Fruit fly (Drosophila melanogaster) whole organism, embryonic: Measurements from ENCODE around the gene CG4456.

Experiments used
- Bdp1 ChIP-seq: fragments of 200-800 bp; sonication (Bioruptor generic); optimal IDR thresholded peaks from 3 replicates; lab custom pipeline; 2016; ENCODE audit warnings: missing biosample characterization, missing genetic modification characterization
- CG11085 ChIP-seq: fragments of 200-800 bp; sonication (Bioruptor generic); IDR thresholded peaks from 2 replicates; pipeline ENCODE4 v1.3.6; 2022; ENCODE audit warnings: missing biosample characterization, missing genetic modification characterization
- CG11456 ChIP-seq: fragments of 200-800 bp; sonication (Bioruptor generic); IDR thresholded peaks from 3 replicates; pipeline ENCODE4 v1.3.6; 2022; ENCODE audit warnings: missing biosample characterization, missing genetic modification characterization
- CG11504 ChIP-seq: fragments of 200-800 bp; sonication (Bioruptor generic); optimal IDR thresholded peaks from 3 replicates; lab custom pipeline; 2019; ENCODE audit warnings: missing biosample characterization, mild to moderate bottlenecking, missing genetic modification characterization, moderate library complexity
- CG1233 ChIP-seq: fragments of 200-800 bp; sonication (Bioruptor generic); optimal IDR thresholded peaks from 4 replicates; lab custom pipeline; 2018; ENCODE audit warnings: missing biosample characterization, mild to moderate bottlenecking, missing genetic modification characterization
- CG12659 ChIP-seq: fragments of 200-800 bp; sonication (Bioruptor generic); optimal IDR thresholded peaks from 3 replicates; lab custom pipeline; 2017; ENCODE audit warnings: mild to moderate bottlenecking, missing biosample characterization, missing genetic modification reagents, missing genetic modification characterization
- CG14667 ChIP-seq: fragments of 200-800 bp; sonication (Bioruptor generic); IDR thresholded peaks from 2 replicates; pipeline ENCODE4 v1.3.6; 2022; ENCODE audit warnings: missing biosample characterization, missing genetic modification characterization
- CG14710 ChIP-seq: fragments of 200-800 bp; sonication (Bioruptor generic); optimal IDR thresholded peaks from 3 replicates; lab custom pipeline; 2019; ENCODE audit warnings: missing biosample characterization, mild to moderate bottlenecking, missing genetic modification characterization, moderate library complexity
- CG1603 ChIP-seq: fragments of 200-800 bp; sonication (Bioruptor generic); optimal IDR thresholded peaks from 2 replicates; lab custom pipeline; 2019; ENCODE audit warnings: missing biosample characterization, mild to moderate bottlenecking, missing genetic modification characterization, moderate library complexity
- CG17912 ChIP-seq: fragments of 200-800 bp; sonication (Bioruptor generic); optimal IDR thresholded peaks from 2 replicates; lab custom pipeline; 2018; ENCODE audit warnings: missing biosample characterization, mild to moderate bottlenecking, missing genetic modification characterization
- CG2678 ChIP-seq: fragments of 200-800 bp; sonication (Bioruptor generic); optimal IDR thresholded peaks from 3 replicates; lab custom pipeline; 2019; ENCODE audit warnings: missing biosample characterization, mild to moderate bottlenecking, missing genetic modification characterization, moderate library complexity
- CG4360 ChIP-seq: fragments of 200-800 bp; sonication (Bioruptor generic); IDR thresholded peaks from 2 replicates; pipeline ENCODE4 v1.3.6; 2022; ENCODE audit warnings: missing biosample characterization, missing genetic modification characterization
- CG4617 ChIP-seq: fragments of 200-800 bp; sonication (Bioruptor generic); optimal IDR thresholded peaks from 3 replicates; lab custom pipeline; 2016; ENCODE audit warnings: missing biosample characterization, missing genetic modification characterization, borderline replicate concordance
- CG4707 ChIP-seq: fragments of 200-800 bp; sonication (Bioruptor generic); optimal IDR thresholded peaks from 2 replicates; lab custom pipeline; 2018; ENCODE audit warnings: missing biosample characterization, mild to moderate bottlenecking, missing genetic modification characterization, moderate library complexity
- CG4820 ChIP-seq: fragments of 200-800 bp; sonication (Bioruptor generic); optimal IDR thresholded peaks from 3 replicates; lab custom pipeline; 2016; ENCODE audit warnings: missing biosample characterization, missing genetic modification characterization
- CG5245 ChIP-seq: fragments of 200-800 bp; sonication (Bioruptor generic); optimal IDR thresholded peaks from 3 replicates; lab custom pipeline; 2016; ENCODE audit warnings: missing biosample characterization, missing genetic modification characterization
- CG6791 ChIP-seq: fragments of 200-800 bp; sonication (Bioruptor generic); IDR thresholded peaks from 3 replicates; pipeline ENCODE4 v1.3.6; 2022; ENCODE audit warnings: missing biosample characterization, missing genetic modification characterization; ENCODE audit not compliant: partially characterized antibody
- CG6813 ChIP-seq: fragments of 200-800 bp; sonication (Bioruptor generic); optimal IDR thresholded peaks from 2 replicates; lab custom pipeline; 2017; ENCODE audit warnings: missing biosample characterization, missing genetic modification characterization, mild to moderate bottlenecking, moderate library complexity, missing genetic modification reagents
- Dip3 ChIP-seq: fragments of 200-800 bp; sonication (Bioruptor generic); optimal IDR thresholded peaks from 3 replicates; lab custom pipeline; 2016; ENCODE audit warnings: missing biosample characterization, missing genetic modification characterization
- Dref ChIP-seq: fragments of 200-800 bp; sonication (Bioruptor generic); IDR thresholded peaks from 2 replicates; pipeline ENCODE4 v1.3.6; 2022; ENCODE audit warnings: missing biosample characterization, missing genetic modification characterization
- Fer1 ChIP-seq: fragments of 200-800 bp; sonication (Bioruptor generic); optimal IDR thresholded peaks from 2 replicates; lab custom pipeline; 2017; ENCODE audit warnings: missing biosample characterization, mild to moderate bottlenecking, missing genetic modification characterization
- NC2α ChIP-seq: fragments of 200-800 bp; sonication (Bioruptor generic); optimal IDR thresholded peaks from 2 replicates; lab custom pipeline; 2016; ENCODE audit warnings: missing biosample characterization, missing genetic modification characterization
- NK7.1 ChIP-seq: fragments of 200-800 bp; sonication (Bioruptor generic); optimal IDR thresholded peaks from 3 replicates; lab custom pipeline; 2016; ENCODE audit warnings: missing biosample characterization, missing genetic modification characterization
- Nf-YC ChIP-seq: fragments of 200-800 bp; optimal IDR thresholded peaks from 3 replicates; lab custom pipeline; 2019; ENCODE audit warnings: missing biosample characterization, mild to moderate bottlenecking, missing genetic modification characterization, moderate library complexity
- NfI ChIP-seq: fragments of 200-800 bp; sonication (Bioruptor generic); optimal IDR thresholded peaks from 3 replicates; lab custom pipeline; 2018; ENCODE audit warnings: missing biosample characterization, mild to moderate bottlenecking, missing genetic modification characterization, moderate library complexity
- Pdp1 ChIP-seq, 2 experiments: fragments of 200-800 bp; sonication (Bioruptor generic); optimal IDR thresholded peaks; 3 replicates each; lab custom pipeline; 2016; ENCODE audit warnings: missing biosample characterization in 2 of 2, missing genetic modification characterization in 2 of 2, mild to moderate bottlenecking in 1 of 2, moderate library complexity in 1 of 2
- Scr ChIP-seq: fragments of 200-800 bp; sonication (Bioruptor generic); IDR thresholded peaks from 2 replicates; pipeline ENCODE4 v1.3.6; 2022; ENCODE audit warnings: missing biosample characterization, missing genetic modification characterization; ENCODE audit not compliant: partially characterized antibody
- Taf1 ChIP-seq: fragments of 200-800 bp; sonication (Bioruptor generic); IDR thresholded peaks from 2 replicates; pipeline ENCODE4 v1.3.6; 2022; ENCODE audit warnings: missing biosample characterization, missing genetic modification characterization
- bsh ChIP-seq, 2 experiments: fragments of 200-800 bp; sonication (Bioruptor generic); optimal IDR thresholded peaks; 2 replicates each; lab custom pipeline; 2017 to 2018; ENCODE audit warnings: mild to moderate bottlenecking in 2 of 2, missing biosample characterization in 2 of 2, missing genetic modification characterization in 2 of 2, moderate library complexity in 1 of 2
- cg ChIP-seq: fragments of 200-800 bp; sonication (Bioruptor generic); optimal IDR thresholded peaks from 3 replicates; lab custom pipeline; 2019; ENCODE audit warnings: missing biosample characterization, mild to moderate bottlenecking, missing genetic modification characterization, moderate library complexity
- chn ChIP-seq: fragments of 200-800 bp; sonication (Bioruptor generic); optimal IDR thresholded peaks from 2 replicates; lab custom pipeline; 2016; ENCODE audit warnings: missing biosample characterization, missing genetic modification characterization
- ci ChIP-seq: fragments of 200-800 bp; sonication (Bioruptor generic); IDR thresholded peaks from 3 replicates; pipeline ENCODE4 v1.3.6; 2022; ENCODE audit warnings: missing biosample characterization, missing genetic modification characterization
- cwo ChIP-seq: fragments of 200-800 bp; sonication (Bioruptor generic); optimal IDR thresholded peaks from 3 replicates; lab custom pipeline; 2017; ENCODE audit warnings: missing biosample characterization, missing genetic modification characterization, mild to moderate bottlenecking, moderate library complexity, missing genetic modification reagents
- dimm ChIP-seq: fragments of 200-800 bp; sonication (Bioruptor generic); IDR thresholded peaks from 2 replicates; pipeline ENCODE4 v1.3.6; 2022; ENCODE audit warnings: missing biosample characterization, missing genetic modification characterization
- disco-r ChIP-seq: fragments of 200-800 bp; sonication (Bioruptor generic); optimal IDR thresholded peaks from 2 replicates; lab custom pipeline; 2016; ENCODE audit warnings: missing biosample characterization, missing genetic modification characterization
- gt ChIP-seq: fragments of 200-800 bp; sonication (Bioruptor generic); IDR thresholded peaks from 2 replicates; pipeline ENCODE4 v1.3.6; 2022; ENCODE audit warnings: missing biosample characterization, missing genetic modification characterization
- hkb ChIP-seq, 2 experiments: fragments of 200-800 bp in 1 of 2; fragments of >200 bp in 1 of 2; sonication (Bioruptor generic) in 1 of 2; IDR thresholded peaks in 1 of 2; optimal IDR thresholded peaks in 1 of 2; 2 replicates each; pipeline versions ENCODE4 v1.3.6 to Lab custom; 2017 to 2022; ENCODE audit warnings: missing biosample characterization in 1 of 2, missing genetic modification characterization in 1 of 2
- inv ChIP-seq: fragments of 200-800 bp; sonication (Bioruptor generic); IDR thresholded peaks from 2 replicates; pipeline ENCODE4 v1.3.6; 2022; ENCODE audit warnings: missing biosample characterization, missing genetic modification characterization; ENCODE audit not compliant: partially characterized antibody
- kni ChIP-seq: fragments of 200-800 bp; sonication (Bioruptor generic); optimal IDR thresholded peaks from 3 replicates; lab custom pipeline; 2017; ENCODE audit warnings: mild to moderate bottlenecking, missing biosample characterization, missing genetic modification reagents, missing genetic modification characterization
- mirr ChIP-seq: fragments of 200-800 bp; sonication (Bioruptor generic); optimal IDR thresholded peaks from 3 replicates; lab custom pipeline; 2018; ENCODE audit warnings: missing biosample characterization, mild to moderate bottlenecking, missing genetic modification characterization
- nau ChIP-seq: fragments of 200-800 bp; sonication (Bioruptor generic); optimal IDR thresholded peaks from 3 replicates; lab custom pipeline; 2017; ENCODE audit warnings: missing biosample characterization, mild to moderate bottlenecking, missing genetic modification characterization, missing genetic modification reagents
- odd ChIP-seq: fragments of 200-800 bp; sonication (Bioruptor generic); optimal IDR thresholded peaks from 2 replicates; lab custom pipeline; 2017; ENCODE audit warnings: missing biosample characterization, mild to moderate bottlenecking, missing genetic modification characterization
- sima ChIP-seq: fragments of 200-800 bp; sonication (Bioruptor generic); optimal IDR thresholded peaks from 2 replicates; lab custom pipeline; 2016; ENCODE audit warnings: missing biosample characterization, missing genetic modification characterization
- stwl ChIP-seq: fragments of 200-800 bp; sonication (Bioruptor generic); optimal IDR thresholded peaks from 3 replicates; lab custom pipeline; 2018; ENCODE audit warnings: missing biosample characterization, mild to moderate bottlenecking, missing genetic modification characterization, moderate library complexity
- tgo ChIP-seq: fragments of 200-800 bp; sonication (Bioruptor generic); IDR thresholded peaks from 3 replicates; pipeline ENCODE4 v1.3.6; 2022; ENCODE audit warnings: missing biosample characterization, missing genetic modification characterization
- trem ChIP-seq: fragments of 200-800 bp; optimal IDR thresholded peaks from 3 replicates; lab custom pipeline; 2019; ENCODE audit warnings: missing biosample characterization, mild to moderate bottlenecking, missing genetic modification characterization, moderate library complexity
- tup ChIP-seq: fragments of 200-800 bp; sonication (Bioruptor generic); optimal IDR thresholded peaks from 2 replicates; lab custom pipeline; 2016; ENCODE audit warnings: missing biosample characterization, mild to moderate bottlenecking, missing genetic modification characterization, moderate library complexity
- tx ChIP-seq: fragments of 200-800 bp; sonication (Bioruptor generic); optimal IDR thresholded peaks from 2 replicates; lab custom pipeline; 2016; ENCODE audit warnings: missing biosample characterization, missing genetic modification characterization
- vnd ChIP-seq: fragments of 200-800 bp; sonication (Bioruptor generic); IDR thresholded peaks from 3 replicates; pipeline ENCODE4 v1.3.6; 2022; ENCODE audit warnings: missing biosample characterization, missing genetic modification characterization; ENCODE audit not compliant: partially characterized antibody

Gene CG4456

DNA sequence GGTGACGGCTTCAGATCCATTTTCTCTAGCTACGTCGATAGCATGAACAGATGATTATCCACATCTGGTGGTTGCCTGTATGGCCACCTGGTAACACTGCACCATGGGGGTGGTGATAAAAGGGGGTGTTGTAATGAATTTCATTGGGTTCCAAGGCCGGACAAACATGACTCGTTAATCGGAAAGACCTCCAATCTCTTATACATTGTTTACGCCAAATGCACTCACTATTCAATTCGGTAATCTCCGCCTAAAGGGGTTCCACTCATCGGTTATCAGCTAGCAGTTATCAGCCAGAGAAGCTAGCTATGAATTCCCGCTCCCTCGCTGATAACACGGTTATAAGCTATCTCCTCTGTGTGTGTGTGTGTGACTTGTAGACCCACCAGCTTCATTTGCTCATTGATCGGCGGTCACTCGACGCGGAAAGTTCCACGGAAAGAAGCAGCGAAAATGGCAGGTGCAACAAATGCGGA lies 12.3 kb upstream of the CG4456 start, which contains the start of gene Pdxk (continued):
- TF ChIP-seq trem (tag; lab: Kevin White, UChicago) (no peak), CG11456 (GFP tag; lab: Robert Waterston, UW) (no peak), gt (GFP tag; lab: Robert Waterston, UW) (no peak), CG17912 (GFP tag; lab: Kevin White, UChicago) (no peak), stwl (tag; lab: Kevin White, UChicago) (peak; percentile 43), CG2678 (tag; lab: Kevin White, UChicago) (peak; percentile 18), Pdp1 (GFP tag; optimal IDR thresholded peaks at IDR 0.05; lab: Kevin White, UChicago) (peak in 1 of 2 experiments; percentile 91), cg (GFP tag; lab: Kevin White, UChicago) (peak; percentile 74), CG11504 (no peak), CG1233 (GFP tag; lab: Kevin White, UChicago) (peak; percentile 6), odd (GFP tag; lab: Kevin White, UChicago) (peak; percentile 53), NK7.1 (no peak), vnd (GFP tag; lab: Robert Waterston, UW) (no peak), Dref (GFP tag; lab: Robert Waterston, UW) (peak; percentile 67), nau (peak; percentile 46), inv (no peak), mirr (GFP tag; lab: Kevin White, UChicago) (peak; percentile 96), CG4707 (GFP tag; lab: Kevin White, UChicago) (no peak), tx (GFP tag; lab: Kevin White, UChicago) (no peak), Taf1 (GFP tag; lab: Robert Waterston, UW) (no peak), CG12659 (peak; percentile 47), CG1603 (tag; lab: Kevin White, UChicago) (peak; percentile 49), NC2α (GFP tag; lab: Kevin White, UChicago) (no peak), dimm (GFP tag; lab: Robert Waterston, UW) (no peak), chn (peak; percentile 59), cwo (peak; percentile 25), Bdp1 (GFP tag; lab: Kevin White, UChicago) (no peak), CG6813 (GFP tag; lab: Kevin White, UChicago) (no peak), CG14667 (GFP tag; lab: Robert Waterston, UW) (no peak), CG4360 (GFP tag; lab: Robert Waterston, UW) (0 out of 2 replicates have a peak, but pooled peaks have one; percentile 22), hkb (optimal IDR thresholded peaks at IDR 0.05; lab: Kevin White, UChicago) (no peak), hkb (GFP tag; IDR thresholded peaks at IDR 0.05; lab: Robert Waterston, UW) (peak; percentile 37), tgo (GFP tag; lab: Robert Waterston, UW) (no peak), CG11085 (no peak), CG5245 (GFP tag; lab: Kevin White, UChicago) (no peak), NfI (GFP tag; lab: Kevin White, UChicago) (no peak), Dip3 (GFP tag; lab: Kevin White, UChicago) (no peak), kni (peak; percentile 44), tup (GFP tag; lab: Kevin White, UChicago) (no peak), CG14710 (tag; lab: Kevin White, UChicago) (peak; percentile 25), CG4820 (GFP tag; lab: Kevin White, UChicago) (no peak), Scr (GFP tag; lab: Robert Waterston, UW) (0 out of 2 replicates have a peak, but pooled peaks have one; percentile 39), Fer1 (GFP tag; lab: Kevin White, UChicago) (peak; percentile 31), bsh (GFP tag; optimal IDR thresholded peaks at IDR 0.05; lab: Kevin White, UChicago) (no peak), Nf-YC (peak; percentile 45), sima (GFP tag; lab: Kevin White, UChicago) (no peak), ci (GFP tag; lab: Robert Waterston, UW) (no peak), CG6791 (GFP tag; lab: Robert Waterston, UW) (no peak), disco-r (GFP tag; lab: Kevin White, UChicago) (no peak), CG4617 (GFP tag; lab: Kevin White, UChicago) (no peak)
